Fruit fly (Drosophila melanogaster) Kc167 (cell line): ENCODE measurements around the gene Npc2a.

Source experiments
- Myc ChIP-seq: fragments of >200 bp; optimal IDR thresholded peaks from 2 replicates; lab custom pipeline; 2017; ENCODE audit warnings: missing external identifiers
- Sin3A ChIP-seq: fragments of >200 bp; optimal IDR thresholded peaks from 2 replicates; lab custom pipeline; 2018; ENCODE audit warnings: missing external identifiers
- h ChIP-seq: fragments of >200 bp; optimal IDR thresholded peaks from 3 replicates; lab custom pipeline; 2018; ENCODE audit warnings: missing external identifiers
- insv ChIP-seq: fragments of >200 bp; optimal IDR thresholded peaks from 3 replicates; lab custom pipeline; 2018; ENCODE audit warnings: missing external identifiers
- psq ChIP-seq: fragments of >200 bp; optimal IDR thresholded peaks from 2 replicates; lab custom pipeline; 2017; ENCODE audit warnings: missing external identifiers
- ttk ChIP-seq: sonication (Bioruptor generic); optimal IDR thresholded peaks from 2 replicates; lab custom pipeline; 2017; ENCODE audit warnings: missing external identifiers

Gene Npc2a

dm6 chr2L:2031522-2031921 lies 43.4 kb downstream of the Npc2a start:
- no peak for TF ChIP-seq Myc (lab: Kevin White, UChicago)
- no peak for TF ChIP-seq h (lab: Kevin White, UChicago)
- no peak for TF ChIP-seq ttk (lab: Kevin White, UChicago)
- no peak for TF ChIP-seq psq
- no peak for TF ChIP-seq insv (lab: Kevin White, UChicago)
- TF ChIP-seq Sin3A (lab: Kevin White, UChicago): no peak

- TF ChIP-seq insv (lab: Kevin White, UChicago): no peak
- TF ChIP-seq Sin3A (lab: Kevin White, UChicago): no peak
- no peak for TF ChIP-seq ttk (lab: Kevin White, UChicago)
- no peak for TF ChIP-seq Myc (lab: Kevin White, UChicago)
- TF ChIP-seq h (lab: Kevin White, UChicago): no peak
- no peak for TF ChIP-seq psq
Measured at dm6 chr2L:2032076-2032475, 44.0 kb downstream of the Npc2a start.

- TF ChIP-seq Sin3A (lab: Kevin White, UChicago) (no peak), Myc (lab: Kevin White, UChicago) (no peak), h (lab: Kevin White, UChicago) (no peak), insv (lab: Kevin White, UChicago) (no peak), ttk (lab: Kevin White, UChicago) (no peak), psq (no peak)
Measured at dm6 chr2L:2035941-2036340, 47.9 kb downstream of the Npc2a start, which contains the start of gene CG42296. CG42296 (minus strand) TSS chr2L:2036041.

- TF ChIP-seq ttk (lab: Kevin White, UChicago) (no peak), psq (no peak), insv (lab: Kevin White, UChicago) (no peak)
Measured at dm6 chr2L:2037165-2037550, 49.1 kb downstream of the Npc2a start, which contains the start of gene lectin-22C. lectin-22C (minus strand) TSS chr2L:2037265.

dm6 chr2L:2037551-2038252 lies 49.6 kb downstream of the Npc2a start:
- TF ChIP-seq Myc (lab: Kevin White, UChicago) (no peak), ttk (lab: Kevin White, UChicago) (no peak), insv (lab: Kevin White, UChicago) (no peak), h (lab: Kevin White, UChicago) (no peak), Sin3A (lab: Kevin White, UChicago) (no peak), psq (no peak)
